Worm (Caenorhabditis elegans): ENCODE measurements around the gene ggtb-1.
"Not testable (repeated sequence)": the region's sequence is repeated elsewhere in the genome, so short reads cannot be mapped to it uniquely, and the experiment has no call there.

Gene ggtb-1

ce11 chrIII:7114952-7115488, 18.5 kb upstream of the ggtb-1 start, which contains the start of gene nhr-10:
nhr-10 (minus strand) TSS chrIII:7115438.
- TF ChIP-seq ets-7 (tag; optimal IDR thresholded peaks at IDR 0.05) = no peak
- no peak for TF ChIP-seq flt-1 (GFP tag; IDR thresholded peaks at IDR 0.05)
- TF ChIP-seq F13C5.2 (tag; optimal IDR thresholded peaks at IDR 0.05) = no peak
- no peak for TF ChIP-seq ama-1 (optimal IDR thresholded peaks at IDR 0.05)
- no peak for TF ChIP-seq tra-4 (tag; optimal IDR thresholded peaks at IDR 0.05)
- no peak for TF ChIP-seq ceh-36 (tag; optimal IDR thresholded peaks at IDR 0.05)
- no peak for TF ChIP-seq B0310.2 (tag; optimal IDR thresholded peaks at IDR 0.05)

ce11 chrIII:7116615-7117252, 16.8 kb upstream of the ggtb-1 start:
- TF ChIP-seq ceh-13 (GFP tag; optimal IDR thresholded peaks at IDR 0.05) (no peak), tbx-11 (GFP tag; IDR thresholded peaks at IDR 0.05) (no peak), F13C5.2 (tag; optimal IDR thresholded peaks at IDR 0.05) (no peak), ceh-36 (tag; optimal IDR thresholded peaks at IDR 0.05) (no peak), sea-1 (GFP tag; conservative IDR thresholded peaks at IDR 0.05) (no peak), pes-1 (GFP tag; IDR thresholded peaks at IDR 0.05) (no peak), hmg-4 (GFP tag; optimal IDR thresholded peaks at IDR 0.05) (no peak), aly-1 (tag; optimal IDR thresholded peaks at IDR 0.05) (no peak)

DNA sequence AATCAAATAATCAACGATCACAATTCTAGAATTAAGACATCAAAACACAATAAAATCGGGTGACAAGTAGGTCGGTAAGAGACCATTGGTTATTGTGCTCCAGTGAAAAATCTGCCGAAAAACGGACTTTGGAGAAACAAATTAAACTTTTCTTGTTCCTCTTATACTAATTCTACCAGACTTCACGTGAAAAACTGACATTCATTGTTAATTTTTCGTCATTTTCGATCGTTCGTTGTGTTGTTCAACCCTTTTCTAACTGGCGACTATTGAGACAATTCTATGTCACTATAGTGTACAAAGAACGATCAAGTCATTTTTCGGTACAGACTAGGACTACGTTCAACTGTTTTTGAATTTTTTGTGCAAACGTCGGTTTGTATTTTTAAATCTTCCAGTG, 13.1 kb upstream of the ggtb-1 start:
- no peak for TF ChIP-seq sea-1 (GFP tag; conservative IDR thresholded peaks at IDR 0.05)
- no peak for TF ChIP-seq scrt-1 (GFP tag; IDR thresholded peaks at IDR 0.05)

- TF ChIP-seq hmg-4 (GFP tag; optimal IDR thresholded peaks at IDR 0.05) (no peak), hnd-1 (tag; optimal IDR thresholded peaks at IDR 0.05) (no peak), ceh-13 (GFP tag; optimal IDR thresholded peaks at IDR 0.05) (no peak), flt-1 (GFP tag; IDR thresholded peaks at IDR 0.05) (no peak), B0310.2 (tag; optimal IDR thresholded peaks at IDR 0.05) (no peak), tbx-37 (GFP tag; conservative IDR thresholded peaks at IDR 0.05) (no peak), ceh-36 (tag; optimal IDR thresholded peaks at IDR 0.05) (no peak), sea-1 (GFP tag; conservative IDR thresholded peaks at IDR 0.05) (no peak), ets-7 (tag; optimal IDR thresholded peaks at IDR 0.05) (no peak), tra-4 (tag; optimal IDR thresholded peaks at IDR 0.05) (no peak), F13C5.2 (tag; optimal IDR thresholded peaks at IDR 0.05) (no peak), ama-1 (optimal IDR thresholded peaks at IDR 0.05) (no peak)
These were observed 10.7 kb upstream of the ggtb-1 start, which contains the start of the genes B0280.9 and rpia-1 for ce11 chrIII:7122860-7123259. B0280.9 (minus strand) TSS chrIII:7122895. rpia-1 (plus strand) TSS chrIII:7123128.

DNA sequence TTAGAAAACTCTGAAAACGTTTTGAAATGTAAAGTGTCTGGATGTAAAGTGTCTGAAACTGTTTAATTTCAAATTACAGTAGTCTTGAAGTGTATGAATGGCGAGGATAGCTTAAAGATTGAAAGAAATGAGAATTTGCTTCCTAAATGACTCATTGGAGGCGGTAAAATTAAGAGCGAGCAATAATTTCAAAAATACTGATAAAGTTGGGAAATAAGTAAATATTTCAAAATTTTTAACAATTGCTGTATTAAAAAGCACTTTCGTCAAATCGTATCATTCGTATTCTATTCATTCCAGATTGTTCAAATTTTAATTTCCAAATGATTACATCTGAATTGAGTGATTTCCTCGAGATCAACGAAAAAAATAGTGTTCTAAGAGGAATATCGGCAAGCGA, 9.2 kb upstream of the ggtb-1 start, which contains the start of gene B0280.2:
TSS of gene B0280.2 (plus strand) at position 301 of the 400 bp plus-strand sequence.
- no peak for TF ChIP-seq tbx-11 (GFP tag; IDR thresholded peaks at IDR 0.05)
- TF ChIP-seq scrt-1 (GFP tag; IDR thresholded peaks at IDR 0.05) = no peak
- TF ChIP-seq aly-1 (tag; optimal IDR thresholded peaks at IDR 0.05) = no peak
- no peak for TF ChIP-seq F13C5.2 (tag; optimal IDR thresholded peaks at IDR 0.05)

ce11 chrIII:7128601-7129000, 5.0 kb upstream of the ggtb-1 start, which contains the start of gene viro-2:
viro-2 (plus strand) TSS chrIII:7128901.
- not testable (repeated sequence) for TF ChIP-seq hmg-4 (GFP tag; optimal IDR thresholded peaks at IDR 0.05); scrt-1 (GFP tag; IDR thresholded peaks at IDR 0.05); hnd-1 (tag; optimal IDR thresholded peaks at IDR 0.05)

DNA sequence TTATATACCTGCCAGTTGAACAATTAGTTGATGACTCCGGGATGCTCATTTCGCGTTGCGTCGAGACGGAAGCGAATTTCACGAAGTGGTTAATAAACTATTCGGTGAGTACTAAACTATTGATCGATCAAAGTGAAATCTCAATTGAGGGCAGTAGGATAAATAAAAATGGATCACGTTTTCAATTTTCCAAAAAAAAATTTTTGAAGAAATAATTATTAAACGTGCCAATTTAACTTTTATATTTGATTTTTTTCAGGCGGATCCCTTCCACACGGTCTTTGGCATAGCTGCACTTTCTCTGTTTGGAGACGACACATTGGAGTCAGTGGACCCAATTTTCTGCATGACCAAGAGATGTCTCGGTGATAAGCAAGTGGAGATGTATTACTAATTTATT, 2.4 kb downstream of the ggtb-1 start, which contains the start of gene B0280.17:
TSS of gene B0280.17 (minus strand) at position 101 of the 400 bp plus-strand sequence.
- no peak for TF ChIP-seq aly-1 (tag; optimal IDR thresholded peaks at IDR 0.05)
- no peak for TF ChIP-seq ama-1 (optimal IDR thresholded peaks at IDR 0.05)
- no peak for TF ChIP-seq tbx-37 (GFP tag; conservative IDR thresholded peaks at IDR 0.05)
- no peak for TF ChIP-seq pes-1 (GFP tag; IDR thresholded peaks at IDR 0.05)
- no peak for TF ChIP-seq hmg-4 (GFP tag; optimal IDR thresholded peaks at IDR 0.05)
- TF ChIP-seq hnd-1 (tag; optimal IDR thresholded peaks at IDR 0.05) = no peak
- TF ChIP-seq ceh-36 (tag; optimal IDR thresholded peaks at IDR 0.05) = no peak
- no peak for TF ChIP-seq ets-7 (tag; optimal IDR thresholded peaks at IDR 0.05)
- no peak for TF ChIP-seq sea-1 (GFP tag; conservative IDR thresholded peaks at IDR 0.05)
- no peak for TF ChIP-seq ceh-13 (GFP tag; optimal IDR thresholded peaks at IDR 0.05)
- no peak for TF ChIP-seq F13C5.2 (tag; optimal IDR thresholded peaks at IDR 0.05)
- no peak for TF ChIP-seq tbx-11 (GFP tag; IDR thresholded peaks at IDR 0.05)
- no peak for TF ChIP-seq scrt-1 (GFP tag; IDR thresholded peaks at IDR 0.05)
- no peak for TF ChIP-seq flt-1 (GFP tag; IDR thresholded peaks at IDR 0.05)

DNA sequence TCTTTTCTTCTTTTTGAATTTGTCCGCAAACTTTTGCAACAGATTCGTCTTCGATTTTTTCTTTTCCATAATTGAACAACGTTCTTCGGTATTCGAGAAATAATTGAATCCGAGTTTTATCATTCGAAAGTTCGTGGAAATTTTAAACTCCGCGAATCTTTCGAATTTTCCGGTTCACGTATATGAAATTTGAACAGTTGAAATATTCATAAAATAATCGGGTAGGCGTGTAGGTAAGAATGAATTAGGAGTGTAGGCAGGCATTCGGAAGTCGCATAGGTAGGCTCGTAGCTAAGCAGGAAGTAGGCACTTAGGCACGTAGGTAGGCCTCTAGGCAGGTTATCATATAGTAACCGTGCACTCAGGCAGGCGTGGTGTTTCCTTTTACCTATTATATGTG, 4.6 kb downstream of the ggtb-1 start, which contains the start of gene B0280.11:
TSS of gene B0280.11 (minus strand) at position 101 of the 400 bp plus-strand sequence.
- TF ChIP-seq tra-4 (tag; optimal IDR thresholded peaks at IDR 0.05) = no peak
- TF ChIP-seq ceh-13 (GFP tag; optimal IDR thresholded peaks at IDR 0.05) = no peak
- no peak for TF ChIP-seq hmg-4 (GFP tag; optimal IDR thresholded peaks at IDR 0.05)
- no peak for TF ChIP-seq ama-1 (optimal IDR thresholded peaks at IDR 0.05)
- TF ChIP-seq tbx-37 (GFP tag; conservative IDR thresholded peaks at IDR 0.05) = no peak
- no peak for TF ChIP-seq tbx-11 (GFP tag; IDR thresholded peaks at IDR 0.05)
- TF ChIP-seq aly-1 (tag; optimal IDR thresholded peaks at IDR 0.05) = no peak
- TF ChIP-seq ceh-36 (tag; optimal IDR thresholded peaks at IDR 0.05) = no peak
- TF ChIP-seq F13C5.2 (tag; optimal IDR thresholded peaks at IDR 0.05) = no peak
- TF ChIP-seq flt-1 (GFP tag; IDR thresholded peaks at IDR 0.05) = no peak
- TF ChIP-seq scrt-1 (GFP tag; IDR thresholded peaks at IDR 0.05) = no peak
- TF ChIP-seq B0310.2 (tag; optimal IDR thresholded peaks at IDR 0.05) = no peak
- no peak for TF ChIP-seq sea-1 (GFP tag; conservative IDR thresholded peaks at IDR 0.05)
- TF ChIP-seq pes-1 (GFP tag; IDR thresholded peaks at IDR 0.05) = no peak

Data from whole organism, early embryonic.